Fruit fly (Drosophila melanogaster) whole organism: ENCODE measurements around the gene Dfd.

Experiments
- Dll ChIP-seq: fragments of >200 bp; optimal IDR thresholded peaks from 2 replicates; lab custom pipeline; 2017
- EcR ChIP-seq, 2 experiments: fragments of >200 bp; optimal IDR thresholded peaks; 2 replicates each; lab custom pipeline; 2017; ENCODE audit warnings: missing biosample characterization in 2 of 2, missing genetic modification characterization in 2 of 2, missing genetic modification reagents in 2 of 2
- usp ChIP-seq: fragments of >200 bp; optimal IDR thresholded peaks from 2 replicates; lab custom pipeline; 2017; ENCODE audit warnings: missing biosample characterization, missing genetic modification characterization, mixed read lengths

- TF ChIP-seq EcR (GFP tag; optimal IDR thresholded peaks at IDR 0.05; lab: Kevin White, UChicago) (no peak), usp (GFP tag; lab: Kevin White, UChicago) (no peak), Dll (lab: Kevin White, UChicago) (no peak)
These were observed 29.4 kb upstream of the Dfd start, which contains the start of gene Ama for dm6 chr3R:6762188-6762643.
